Worm (Caenorhabditis elegans) whole organism, mixed stage, embryonic: Measurements from ENCODE around the gene H12I13.1.

Experiments used
- bed-3 ChIP-seq: fragments of 200-800 bp; sonication (Bioruptor generic); optimal IDR thresholded peaks from 3 replicates; lab custom pipeline; 2018; ENCODE audit warnings: mild to moderate bottlenecking, missing genetic modification characterization, moderate library complexity, missing compliant biosample characterization
- blmp-1 ChIP-seq: fragments of 150-350 bp; optimal IDR thresholded peaks from 2 replicates; lab custom pipeline; 2014; ENCODE audit warnings: missing biosample characterization, missing genetic modification characterization
- ceh-39 ChIP-seq: fragments of 150-350 bp; optimal IDR thresholded peaks from 2 replicates; lab custom pipeline; 2014; ENCODE audit warnings: missing biosample characterization, missing genetic modification characterization
- ceh-43 ChIP-seq: fragments of 200-800 bp; sonication (Bioruptor generic); optimal IDR thresholded peaks from 2 replicates; lab custom pipeline; 2018; ENCODE audit warnings: mild to moderate bottlenecking, missing genetic modification characterization, moderate library complexity, missing compliant biosample characterization
- ceh-83 ChIP-seq: fragments of 200-800 bp; sonication (Bioruptor generic); optimal IDR thresholded peaks from 2 replicates; lab custom pipeline; 2018; ENCODE audit warnings: mild to moderate bottlenecking, missing genetic modification characterization, missing compliant biosample characterization
- ces-1 ChIP-seq: fragments of 150-350 bp; optimal IDR thresholded peaks from 2 replicates; lab custom pipeline; 2014; ENCODE audit warnings: missing biosample characterization, missing genetic modification reagents, missing genetic modification characterization
- cnd-1 ChIP-seq: fragments of 200-800 bp; sonication (Bioruptor generic); optimal IDR thresholded peaks from 2 replicates; lab custom pipeline; 2018; ENCODE audit warnings: mild to moderate bottlenecking, missing genetic modification characterization, missing compliant biosample characterization
- drap-1 ChIP-seq: fragments of 200-800 bp; sonication (Bioruptor generic); optimal IDR thresholded peaks from 3 replicates; lab custom pipeline; 2018; ENCODE audit warnings: mild to moderate bottlenecking, missing genetic modification characterization, missing compliant biosample characterization
- elt-1 ChIP-seq: sonication (generic microtip); optimal IDR thresholded peaks from 2 replicates; lab custom pipeline; 2017; ENCODE audit warnings: missing genetic modification characterization, mild to moderate bottlenecking, missing compliant biosample characterization, antibody characterized with exemption, moderate library complexity, borderline replicate concordance; ENCODE audit not compliant: insufficient read depth
- elt-3 ChIP-seq: fragments of 150-350 bp; optimal IDR thresholded peaks from 2 replicates; lab custom pipeline; 2014; ENCODE audit warnings: missing biosample characterization, missing genetic modification characterization
- flh-1 ChIP-seq: fragments of 200-800 bp; sonication (Bioruptor generic); optimal IDR thresholded peaks from 2 replicates; lab custom pipeline; 2018; ENCODE audit warnings: mild to moderate bottlenecking, missing genetic modification characterization, moderate library complexity, missing compliant biosample characterization
- ham-2 ChIP-seq: fragments of 200-800 bp; sonication (Bioruptor generic); optimal IDR thresholded peaks from 2 replicates; lab custom pipeline; 2018; ENCODE audit warnings: mild to moderate bottlenecking, missing genetic modification characterization, missing compliant biosample characterization
- hlh-1 ChIP-seq: fragments of 150-350 bp; optimal IDR thresholded peaks from 2 replicates; lab custom pipeline; 2014; ENCODE audit warnings: missing biosample characterization, missing genetic modification reagents, missing genetic modification characterization
- lin-13 ChIP-seq: fragments of 150-350 bp; optimal IDR thresholded peaks from 2 replicates; lab custom pipeline; 2014; ENCODE audit warnings: missing biosample characterization, missing genetic modification characterization
- lin-32 ChIP-seq: fragments of 200-800 bp; sonication (Bioruptor generic); optimal IDR thresholded peaks from 2 replicates; lab custom pipeline; 2018; ENCODE audit warnings: mild to moderate bottlenecking, missing genetic modification characterization, missing compliant biosample characterization
- mab-5 ChIP-seq: fragments of 150-350 bp; optimal IDR thresholded peaks from 2 replicates; lab custom pipeline; 2014; ENCODE audit warnings: missing biosample characterization, missing genetic modification characterization
- mep-1 ChIP-seq: fragments of 150-350 bp; optimal IDR thresholded peaks from 2 replicates; lab custom pipeline; 2017; ENCODE audit warnings: missing biosample characterization, missing genetic modification reagents, missing genetic modification characterization, inconsistent platforms
- nhr-12 ChIP-seq: fragments of 150-350 bp; optimal IDR thresholded peaks from 2 replicates; lab custom pipeline; 2014; ENCODE audit warnings: missing biosample characterization, missing genetic modification characterization
- nhr-2 ChIP-seq: fragments of 150-350 bp; optimal IDR thresholded peaks from 2 replicates; lab custom pipeline; 2014; ENCODE audit warnings: missing biosample characterization, missing genetic modification characterization
- nhr-237 ChIP-seq: fragments of 150-350 bp; optimal IDR thresholded peaks from 2 replicates; lab custom pipeline; 2014; ENCODE audit warnings: missing biosample characterization, missing genetic modification characterization
- nhr-28 ChIP-seq: fragments of 150-350 bp; optimal IDR thresholded peaks from 2 replicates; lab custom pipeline; 2014; ENCODE audit warnings: missing biosample characterization, missing genetic modification characterization
- nhr-76 ChIP-seq: sonication (generic microtip); optimal IDR thresholded peaks from 2 replicates; lab custom pipeline; 2017; ENCODE audit warnings: missing biosample characterization, missing genetic modification characterization
- pha-4 ChIP-seq: fragments of 150-350 bp; optimal IDR thresholded peaks from 2 replicates; lab custom pipeline; 2018; ENCODE audit warnings: missing biosample characterization, missing genetic modification reagents, missing genetic modification characterization
- sem-2 ChIP-seq: fragments of 200-800 bp; sonication (Bioruptor generic); optimal IDR thresholded peaks from 2 replicates; lab custom pipeline; 2018; ENCODE audit warnings: mild to moderate bottlenecking, missing genetic modification characterization, missing compliant biosample characterization
- sptf-1 ChIP-seq: sonication (generic microtip); optimal IDR thresholded peaks from 2 replicates; lab custom pipeline; 2017; ENCODE audit warnings: mild to moderate bottlenecking, missing genetic modification characterization, moderate library complexity, missing compliant biosample characterization
- unc-120 ChIP-seq: sonication (generic microtip); optimal IDR thresholded peaks from 2 replicates; lab custom pipeline; 2017; ENCODE audit warnings: missing genetic modification characterization, missing compliant biosample characterization; ENCODE audit not compliant: poor library complexity, severe bottlenecking
- unc-39 ChIP-seq: fragments of 150-350 bp; optimal IDR thresholded peaks from 2 replicates; lab custom pipeline; 2014; ENCODE audit warnings: missing biosample characterization, missing genetic modification characterization
- unc-62 ChIP-seq: fragments of 150-350 bp; optimal IDR thresholded peaks from 2 replicates; lab custom pipeline; 2014; ENCODE audit warnings: missing biosample characterization, missing genetic modification reagents, missing genetic modification characterization
- zip-8 ChIP-seq: fragments of 150-350 bp; optimal IDR thresholded peaks from 2 replicates; lab custom pipeline; 2014; ENCODE audit warnings: missing biosample characterization, missing genetic modification characterization
- ztf-11 ChIP-seq: fragments of 150-350 bp; optimal IDR thresholded peaks from 2 replicates; lab custom pipeline; 2014; ENCODE audit warnings: missing biosample characterization, missing genetic modification characterization

The H12I13.1 gene

DNA sequence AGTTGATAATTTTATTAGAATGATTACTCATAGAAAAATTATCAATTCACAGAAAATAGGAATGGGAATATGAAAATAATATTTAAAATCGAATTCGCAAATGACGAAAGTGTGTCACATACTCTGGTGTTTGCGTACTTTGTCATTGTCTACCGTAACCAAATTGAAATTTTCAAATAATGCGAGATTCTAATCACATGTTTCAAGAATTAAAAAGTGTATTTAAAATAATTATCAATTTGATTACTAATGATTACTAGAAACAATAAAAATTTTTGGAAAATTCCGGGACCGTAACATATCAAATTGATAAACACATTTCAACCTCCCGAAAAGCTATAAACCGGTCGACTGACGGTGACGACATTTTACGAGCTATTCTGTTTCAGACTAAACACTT is 24.4 kb upstream of the H12I13.1 start, which contains the start of the genes fbf-2 and nspg-3:
Gene fbf-2, minus strand, starts transcription at position 101 of the 400 bp plus-strand sequence.
Gene nspg-3, plus strand, starts transcription at position 388 of the 400 bp plus-strand sequence.
- no peak for TF ChIP-seq zip-8 (tag; lab: Kevin White, UChicago)
- no peak for TF ChIP-seq bed-3 (GFP tag; lab: Kevin White, UChicago)

- TF ChIP-seq nhr-12 (no peak), mab-5 (tag; lab: Kevin White, UChicago) (no peak), lin-32 (GFP tag; lab: Kevin White, UChicago) (no peak), unc-39 (tag; lab: Kevin White, UChicago) (no peak), ceh-83 (no peak), mep-1 (tag; lab: Kevin White, UChicago) (no peak), elt-1 (tag; lab: Kevin White, UChicago) (no peak), ces-1 (GFP tag; lab: Kevin White, UChicago) (no peak), ztf-11 (tag; lab: Kevin White, UChicago) (no peak), nhr-28 (tag; lab: Kevin White, UChicago) (no peak), unc-120 (no peak), unc-62 (no peak), bed-3 (GFP tag; lab: Kevin White, UChicago) (no peak), sem-2 (GFP tag; lab: Kevin White, UChicago) (no peak), sptf-1 (no peak), cnd-1 (tag; lab: Kevin White, UChicago) (no peak), ceh-43 (no peak)
Measured at ce11 chrII:6082620-6083019, 15.7 kb upstream of the H12I13.1 start, which contains the start of gene F21H12.3. F21H12.3 (plus strand) TSS chrII:6082920.

ce11 chrII:6080743-6081142 is 13.8 kb upstream of the H12I13.1 start, which contains the start of gene fbf-1:
fbf-1 (minus strand) TSS chrII:6080843.
- TF ChIP-seq nhr-2, result no peak
- TF ChIP-seq ces-1 (GFP tag; lab: Kevin White, UChicago), result no peak
- no peak for TF ChIP-seq elt-1 (tag; lab: Kevin White, UChicago)
- TF ChIP-seq flh-1 (GFP tag; lab: Kevin White, UChicago), result no peak
- TF ChIP-seq bed-3 (GFP tag; lab: Kevin White, UChicago), result no peak
- TF ChIP-seq zip-8 (tag; lab: Kevin White, UChicago), result no peak
- no peak for TF ChIP-seq ceh-39
- TF ChIP-seq nhr-237 (tag; lab: Kevin White, UChicago), result no peak
- no peak for TF ChIP-seq blmp-1 (tag; lab: Kevin White, UChicago)
- no peak for TF ChIP-seq nhr-28 (tag; lab: Kevin White, UChicago)
- TF ChIP-seq nhr-76 (tag; lab: Kevin White, UChicago), result no peak
- no peak for TF ChIP-seq ceh-43
- TF ChIP-seq ceh-83, result no peak
- TF ChIP-seq elt-3 (tag; lab: Kevin White, UChicago), result no peak
- TF ChIP-seq lin-13 (tag; lab: Kevin White, UChicago), result no peak
- TF ChIP-seq lin-32 (GFP tag; lab: Kevin White, UChicago), result no peak
- TF ChIP-seq hlh-1 (tag; lab: Kevin White, UChicago), result no peak
- no peak for TF ChIP-seq unc-62
- TF ChIP-seq, all 35 proteins: peak for 0

ce11 chrII:6077604-6078003 is 10.6 kb upstream of the H12I13.1 start, which contains the start of gene H12I13.6:
H12I13.6 (plus strand) TSS chrII:6077904.
- TF ChIP-seq lin-13 (tag; lab: Kevin White, UChicago) (no peak), drap-1 (GFP tag; lab: Kevin White, UChicago) (no peak), ham-2 (no peak), mab-5 (tag; lab: Kevin White, UChicago) (no peak)

DNA sequence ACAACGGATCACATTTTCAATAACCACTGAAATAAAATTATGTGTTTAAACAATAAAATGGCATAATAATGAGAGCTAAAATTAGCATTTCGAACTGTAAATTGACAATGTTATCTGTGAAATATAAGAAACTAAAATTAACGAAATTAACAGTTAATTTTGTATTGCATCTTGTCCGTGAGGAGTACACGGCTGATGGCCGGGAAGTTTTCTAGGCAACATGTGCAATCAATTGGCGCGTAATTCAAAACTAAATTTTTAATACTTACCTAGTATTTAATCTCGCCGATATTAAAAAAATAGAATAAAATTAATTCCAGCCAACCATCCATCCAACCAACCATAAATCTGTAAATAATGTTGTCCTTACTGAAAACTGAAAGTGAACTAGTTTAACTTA is 5.5 kb downstream of the H12I13.1 start:
- TF ChIP-seq nhr-76 (tag; lab: Kevin White, UChicago), result no peak
- TF ChIP-seq pha-4, result peak; percentile 25
- TF ChIP-seq nhr-12, result no peak
- TF ChIP-seq ztf-11 (tag; lab: Kevin White, UChicago), result no peak
- TF ChIP-seq mab-5 (tag; lab: Kevin White, UChicago), result peak; percentile 10
- peak; percentile 2 for TF ChIP-seq cnd-1 (tag; lab: Kevin White, UChicago)
- no peak for TF ChIP-seq ces-1 (GFP tag; lab: Kevin White, UChicago)
- TF ChIP-seq nhr-237 (tag; lab: Kevin White, UChicago), result no peak
- peak; percentile 37 for TF ChIP-seq lin-13 (tag; lab: Kevin White, UChicago)
